Fruit fly (Drosophila melanogaster) whole organism, embryonic: ENCODE data around the gene ck.

Experiments used
- Adf1 ChIP-seq: fragments of 200-800 bp; sonication (Bioruptor generic); IDR thresholded peaks from 2 replicates; pipeline ENCODE4 v1.3.6; 2022; ENCODE audit warnings: missing biosample characterization, missing genetic modification characterization
- Atf6 ChIP-seq: fragments of 200-800 bp; sonication (Bioruptor generic); IDR thresholded peaks from 2 replicates; pipeline ENCODE4 v1.3.6; 2022; ENCODE audit warnings: missing biosample characterization, missing genetic modification characterization
- CG11247 ChIP-seq: fragments of 200-800 bp; sonication (Bioruptor generic); IDR thresholded peaks from 2 replicates; pipeline ENCODE4 v1.3.6; 2022; ENCODE audit warnings: missing biosample characterization, missing genetic modification characterization
- CG14710 ChIP-seq: fragments of 200-800 bp; sonication (Bioruptor generic); optimal IDR thresholded peaks from 3 replicates; lab custom pipeline; 2019; ENCODE audit warnings: missing biosample characterization, mild to moderate bottlenecking, missing genetic modification characterization, moderate library complexity
- CG15514 ChIP-seq: fragments of 200-800 bp; sonication (Bioruptor generic); optimal IDR thresholded peaks from 3 replicates; lab custom pipeline; 2017; ENCODE audit warnings: missing biosample characterization, missing genetic modification characterization, mild to moderate bottlenecking, moderate library complexity, missing genetic modification reagents
- CG15696 ChIP-seq: fragments of 200-800 bp; sonication (Bioruptor generic); optimal IDR thresholded peaks from 2 replicates; lab custom pipeline; 2019; ENCODE audit warnings: missing biosample characterization, mild to moderate bottlenecking, missing genetic modification characterization, moderate library complexity
- CG1832 ChIP-seq: fragments of 200-800 bp; sonication (Bioruptor generic); optimal IDR thresholded peaks from 2 replicates; lab custom pipeline; 2017; ENCODE audit warnings: missing biosample characterization, mild to moderate bottlenecking, missing genetic modification characterization, inconsistent platforms
- CG2199 ChIP-seq: fragments of 200-800 bp; sonication (Bioruptor generic); IDR thresholded peaks from 3 replicates; pipeline ENCODE4 v1.3.6; 2022; ENCODE audit warnings: missing biosample characterization, missing genetic modification characterization
- CG34376 ChIP-seq: fragments of 200-800 bp; sonication (Bioruptor generic); optimal IDR thresholded peaks from 2 replicates; lab custom pipeline; 2018; ENCODE audit warnings: missing biosample characterization, mild to moderate bottlenecking, missing genetic modification characterization
- CG3847 ChIP-seq: fragments of 200-800 bp; sonication (Bioruptor generic); IDR thresholded peaks from 2 replicates; pipeline ENCODE4 v1.3.6; 2022; ENCODE audit warnings: missing biosample characterization, missing genetic modification characterization
- CG4707 ChIP-seq: fragments of 200-800 bp; sonication (Bioruptor generic); optimal IDR thresholded peaks from 2 replicates; lab custom pipeline; 2018; ENCODE audit warnings: missing biosample characterization, mild to moderate bottlenecking, missing genetic modification characterization, moderate library complexity
- CG7745 ChIP-seq: fragments of 200-800 bp; sonication (Bioruptor generic); optimal IDR thresholded peaks from 2 replicates; lab custom pipeline; 2018; ENCODE audit warnings: missing biosample characterization, mild to moderate bottlenecking, missing genetic modification characterization, moderate library complexity
- CG8290 ChIP-seq, 3 experiments: fragments of 200-800 bp; sonication (Bioruptor generic); optimal IDR thresholded peaks; 2 replicates each; lab custom pipeline; 2016 to 2019; ENCODE audit warnings: missing biosample characterization in 3 of 3, missing genetic modification characterization in 3 of 3, mild to moderate bottlenecking in 2 of 3, moderate library complexity in 1 of 3
- CTCF ChIP-seq: fragments of 200-800 bp; sonication (Bioruptor generic); optimal IDR thresholded peaks from 2 replicates; lab custom pipeline; 2017; ENCODE audit warnings: missing biosample characterization, mild to moderate bottlenecking, missing genetic modification characterization, moderate library complexity
- D19A ChIP-seq: fragments of 200-800 bp; optimal IDR thresholded peaks from 3 replicates; lab custom pipeline; 2019; ENCODE audit warnings: missing biosample characterization, mild to moderate bottlenecking, missing genetic modification characterization, moderate library complexity
- Dbx ChIP-seq: fragments of 200-800 bp; sonication (Bioruptor generic); IDR thresholded peaks from 3 replicates; pipeline ENCODE4 v1.3.6; 2022; ENCODE audit warnings: missing biosample characterization, missing genetic modification characterization
- Dip3 ChIP-seq: fragments of 200-800 bp; sonication (Bioruptor generic); optimal IDR thresholded peaks from 3 replicates; lab custom pipeline; 2016; ENCODE audit warnings: missing biosample characterization, missing genetic modification characterization
- Doc3 ChIP-seq: fragments of 200-800 bp; sonication (Bioruptor generic); IDR thresholded peaks from 3 replicates; pipeline ENCODE4 v1.3.6; 2022; ENCODE audit warnings: missing biosample characterization, missing genetic modification characterization; ENCODE audit not compliant: partially characterized antibody
- Elba2 ChIP-seq: fragments of 200-800 bp; sonication (Bioruptor generic); optimal IDR thresholded peaks from 3 replicates; lab custom pipeline; 2016; ENCODE audit warnings: missing biosample characterization, missing genetic modification characterization
- GATAe ChIP-seq: fragments of 200-800 bp; sonication (Bioruptor generic); conservative IDR thresholded peaks from 2 replicates; pipeline ENCODE4 v1.3.6; 2022; ENCODE audit warnings: missing biosample characterization, missing genetic modification characterization
- Hmx ChIP-seq: fragments of 200-800 bp; sonication (Bioruptor generic); optimal IDR thresholded peaks from 2 replicates; lab custom pipeline; 2016; ENCODE audit warnings: missing biosample characterization, missing genetic modification characterization
- Hr3 ChIP-seq: fragments of 200-800 bp; sonication (Bioruptor generic); optimal IDR thresholded peaks from 3 replicates; lab custom pipeline; 2016; ENCODE audit warnings: missing biosample characterization, missing genetic modification characterization
- Lpt ChIP-seq: fragments of >200 bp; optimal IDR thresholded peaks from 2 replicates; lab custom pipeline; 2018; ENCODE audit warnings: missing biosample characterization, missing genetic modification characterization
- Pdp1 ChIP-seq, 2 experiments: fragments of 200-800 bp; sonication (Bioruptor generic); optimal IDR thresholded peaks; 3 replicates each; lab custom pipeline; 2016; ENCODE audit warnings: missing biosample characterization in 2 of 2, missing genetic modification characterization in 2 of 2, mild to moderate bottlenecking in 1 of 2, moderate library complexity in 1 of 2
- Side ChIP-seq: fragments of 200-800 bp; sonication (Bioruptor generic); optimal IDR thresholded peaks from 2 replicates; lab custom pipeline; 2016; ENCODE audit warnings: missing biosample characterization, missing genetic modification characterization
- Vsx1 ChIP-seq: fragments of 200-800 bp; sonication (Bioruptor generic); optimal IDR thresholded peaks from 2 replicates; lab custom pipeline; 2017; ENCODE audit warnings: missing biosample characterization, mild to moderate bottlenecking, missing genetic modification characterization, missing genetic modification reagents
- ci ChIP-seq: fragments of 200-800 bp; sonication (Bioruptor generic); IDR thresholded peaks from 3 replicates; pipeline ENCODE4 v1.3.6; 2022; ENCODE audit warnings: missing biosample characterization, missing genetic modification characterization
- cwo ChIP-seq: fragments of 200-800 bp; sonication (Bioruptor generic); optimal IDR thresholded peaks from 3 replicates; lab custom pipeline; 2017; ENCODE audit warnings: missing biosample characterization, missing genetic modification characterization, mild to moderate bottlenecking, moderate library complexity, missing genetic modification reagents
- ftz-f1 ChIP-seq: fragments of 200-800 bp; sonication (Bioruptor generic); optimal IDR thresholded peaks from 2 replicates; lab custom pipeline; 2016; ENCODE audit warnings: missing biosample characterization, missing genetic modification characterization
- grn ChIP-seq: fragments of 200-800 bp; sonication (Bioruptor generic); optimal IDR thresholded peaks from 3 replicates; lab custom pipeline; 2017; ENCODE audit warnings: missing biosample characterization, missing genetic modification characterization
- her ChIP-seq: fragments of 200-800 bp; sonication (Bioruptor generic); optimal IDR thresholded peaks from 2 replicates; lab custom pipeline; 2016; ENCODE audit warnings: missing biosample characterization, missing genetic modification characterization
- ind ChIP-seq: fragments of 200-800 bp; sonication (Bioruptor generic); optimal IDR thresholded peaks from 3 replicates; lab custom pipeline; 2016; ENCODE audit warnings: missing biosample characterization, missing genetic modification characterization
- insv ChIP-seq, 2 experiments: fragments of 200-800 bp; sonication (Bioruptor generic); optimal IDR thresholded peaks; 3 replicates each; lab custom pipeline; 2016 to 2018; ENCODE audit warnings: missing biosample characterization in 2 of 2, missing genetic modification characterization in 2 of 2
- lilli ChIP-seq: fragments of 200-800 bp; sonication (Bioruptor generic); optimal IDR thresholded peaks from 3 replicates; lab custom pipeline; 2016; ENCODE audit warnings: missing biosample characterization, missing genetic modification characterization
- lola ChIP-seq, 3 experiments: fragments of >200 bp in 2 of 3; fragments of 200-800 bp in 1 of 3; sonication (Bioruptor generic) in 1 of 3; optimal IDR thresholded peaks; 2 replicates each; lab custom pipeline; 2017 to 2019; ENCODE audit warnings: missing biosample characterization in 3 of 3, missing genetic modification characterization in 3 of 3, mild to moderate bottlenecking in 1 of 3, moderate library complexity in 1 of 3
- pros ChIP-seq: fragments of 200-800 bp; sonication (Bioruptor generic); optimal IDR thresholded peaks from 3 replicates; lab custom pipeline; 2019; ENCODE audit warnings: missing biosample characterization, mild to moderate bottlenecking, missing genetic modification characterization, moderate library complexity
- row ChIP-seq: fragments of 200-800 bp; sonication (Bioruptor generic); IDR thresholded peaks from 3 replicates; pipeline ENCODE4 v1.3.6; 2022; ENCODE audit warnings: missing biosample characterization, missing genetic modification characterization
- sqz ChIP-seq: fragments of 200-800 bp; sonication (Bioruptor generic); optimal IDR thresholded peaks from 3 replicates; lab custom pipeline; 2018; ENCODE audit warnings: missing biosample characterization, mild to moderate bottlenecking, missing genetic modification characterization
- ssp ChIP-seq: fragments of 200-800 bp; sonication (Bioruptor generic); IDR thresholded peaks from 2 replicates; pipeline ENCODE4 v1.3.6; 2022; ENCODE audit warnings: missing biosample characterization, missing genetic modification characterization
- stwl ChIP-seq: fragments of 200-800 bp; sonication (Bioruptor generic); optimal IDR thresholded peaks from 3 replicates; lab custom pipeline; 2018; ENCODE audit warnings: missing biosample characterization, mild to moderate bottlenecking, missing genetic modification characterization, moderate library complexity
- sug ChIP-seq: fragments of 200-800 bp; optimal IDR thresholded peaks from 2 replicates; lab custom pipeline; 2019; ENCODE audit warnings: missing biosample characterization, mild to moderate bottlenecking, missing genetic modification characterization, moderate library complexity
- tio ChIP-seq: fragments of 200-800 bp; sonication (Bioruptor generic); optimal IDR thresholded peaks from 2 replicates; lab custom pipeline; 2017; ENCODE audit warnings: missing biosample characterization, missing genetic modification characterization, inconsistent platforms
- ttk ChIP-seq: fragments of 200-800 bp; sonication (Bioruptor generic); IDR thresholded peaks from 2 replicates; pipeline ENCODE4 v2.1.2; 2022; ENCODE audit warnings: missing biosample characterization, missing genetic modification characterization

Gene ck

DNA sequence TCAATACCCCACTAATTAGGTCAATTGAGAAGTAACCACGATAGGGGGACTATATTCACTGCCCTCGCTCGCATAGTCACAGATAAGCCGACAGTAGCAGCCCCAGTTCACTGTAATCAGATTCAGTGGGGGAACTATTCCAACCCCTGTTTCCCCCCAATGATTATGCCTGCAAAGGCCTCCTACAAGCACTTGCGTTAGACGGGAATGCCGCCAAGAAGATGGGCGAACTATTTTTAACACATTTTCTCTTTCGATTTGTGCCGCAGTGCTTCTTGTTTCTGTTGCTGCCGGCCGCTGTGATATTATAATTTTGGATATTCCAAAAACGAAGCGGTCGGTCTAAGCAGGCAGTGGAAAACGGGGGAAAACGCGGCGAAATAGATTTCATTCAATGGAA is 8.0 kb upstream of the ck start (continued):
- 0 out of 3 replicates have a peak, but pooled peaks have one; percentile 33 for TF ChIP-seq Doc3 (GFP tag; lab: Robert Waterston, UW)
- TF ChIP-seq Elba2: no peak
- no peak for TF ChIP-seq CG1832 (GFP tag; lab: Kevin White, UChicago)
- peak; percentile 12 for TF ChIP-seq D19A (tag; lab: Kevin White, UChicago)
- TF ChIP-seq Dbx (GFP tag; lab: Robert Waterston, UW): 0 out of 3 replicates have a peak, but pooled peaks have one; percentile 17
- TF ChIP-seq Lpt (GFP tag; lab: Kevin White, UChicago): no peak
- no peak for TF ChIP-seq Side (GFP tag; lab: Kevin White, UChicago)
- TF ChIP-seq CG7745 (tag; lab: Kevin White, UChicago): peak; percentile 5
- no peak for TF ChIP-seq ind (GFP tag; lab: Kevin White, UChicago)
- peak; percentile 77 for TF ChIP-seq Vsx1 (GFP tag; lab: Kevin White, UChicago)
- TF ChIP-seq pros (GFP tag; lab: Kevin White, UChicago): peak; percentile 26
- TF ChIP-seq CG4707 (GFP tag; lab: Kevin White, UChicago): no peak
- TF ChIP-seq Pdp1 (GFP tag; optimal IDR thresholded peaks at IDR 0.05; lab: Kevin White, UChicago): peak in 1 of 2 experiments; percentile 72
- TF ChIP-seq GATAe (GFP tag; lab: Robert Waterston, UW): peak; percentile 88
- peak; percentile 17 for TF ChIP-seq cwo (GFP tag; lab: Kevin White, UChicago)
- peak; percentile 22 for TF ChIP-seq ftz-f1 (GFP tag; lab: Kevin White, UChicago)
- peak; percentile 83 for TF ChIP-seq grn (GFP tag; lab: Kevin White, UChicago)
- no peak for TF ChIP-seq CTCF
- peak; percentile 22; the same call in 1 of the 2 replicates for TF ChIP-seq Adf1 (GFP tag; lab: Robert Waterston, UW)
- no peak for TF ChIP-seq sqz (GFP tag; lab: Kevin White, UChicago)
- peak; percentile 4 for TF ChIP-seq CG15514 (GFP tag; lab: Kevin White, UChicago)
- TF ChIP-seq Hr3 (GFP tag; lab: Kevin White, UChicago): no peak
- TF ChIP-seq her: no peak
- peak; percentile 34 for TF ChIP-seq CG34376
- peak; percentile 97 for TF ChIP-seq sug (tag; lab: Kevin White, UChicago)
- TF ChIP-seq ci: peak; percentile 54; the same call in 1 of the 3 replicates
- no peak for TF ChIP-seq CG8290 (GFP tag; optimal IDR thresholded peaks at IDR 0.05; lab: Kevin White, UChicago)
- peak in 1 of 2 experiments; percentile 22 for TF ChIP-seq CG8290 (tag; optimal IDR thresholded peaks at IDR 0.05; lab: Kevin White, UChicago)
- peak; percentile 93 for TF ChIP-seq CG2199
- peak; percentile 24; the same call in 1 of the 2 replicates for TF ChIP-seq ttk

DNA sequence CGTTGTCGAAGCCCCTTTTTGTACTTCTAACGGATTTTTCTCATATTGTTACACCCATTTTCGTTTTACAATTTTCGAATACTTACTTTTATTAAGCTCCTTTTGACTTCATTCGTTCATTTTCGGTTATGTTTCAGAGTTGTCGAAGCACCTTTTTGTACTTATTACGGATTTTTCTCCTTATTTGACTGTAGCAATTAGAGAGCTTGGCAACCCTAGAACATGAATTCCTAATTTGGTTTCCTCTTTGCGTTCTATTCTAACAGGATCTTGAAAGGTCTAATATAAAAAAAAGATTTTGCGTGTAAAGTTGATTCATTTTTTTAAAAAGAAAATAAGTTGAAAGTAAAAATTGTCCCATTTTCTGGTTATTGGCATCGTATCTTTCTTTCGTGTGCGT is 4.4 kb upstream of the ck start:
- peak; percentile 56 for TF ChIP-seq CG8290 (GFP tag; optimal IDR thresholded peaks at IDR 0.05; lab: Kevin White, UChicago)
- no peak for TF ChIP-seq CG8290 (tag; optimal IDR thresholded peaks at IDR 0.05; lab: Kevin White, UChicago)
- peak; percentile 43 for TF ChIP-seq row (GFP tag; lab: Robert Waterston, UW)
- peak; percentile 7 for TF ChIP-seq CG14710 (tag; lab: Kevin White, UChicago)
- peak in 1 of 2 experiments; percentile 73 for TF ChIP-seq insv (GFP tag; optimal IDR thresholded peaks at IDR 0.05; lab: Kevin White, UChicago)
- TF ChIP-seq Hmx (GFP tag; lab: Kevin White, UChicago): peak; percentile 34
- no peak for TF ChIP-seq CG11247 (GFP tag; lab: Robert Waterston, UW)
- peak; percentile 30 for TF ChIP-seq CG15696 (tag; lab: Kevin White, UChicago)
- peak in 1 of 3 experiments; percentile 14 for TF ChIP-seq lola (GFP tag; optimal IDR thresholded peaks at IDR 0.05; lab: Kevin White, UChicago)
- TF ChIP-seq stwl: peak; percentile 23
- no peak for TF ChIP-seq Atf6
- no peak for TF ChIP-seq ssp (GFP tag; lab: Robert Waterston, UW)
- peak; percentile 89 for TF ChIP-seq Elba2
- no peak for TF ChIP-seq CG3847 (GFP tag; lab: Robert Waterston, UW)
- peak; percentile 11 for TF ChIP-seq lilli (GFP tag; lab: Kevin White, UChicago)
- no peak for TF ChIP-seq Dip3 (GFP tag; lab: Kevin White, UChicago)
- peak; percentile 3 for TF ChIP-seq tio
- TF ChIP-seq, all 482 proteins: peak for 11
